Worm (Caenorhabditis elegans) whole organism, young adult: ENCODE data around the gene F26D10.13.

Experiments used
- C17E4.6 ChIP-seq: fragments of 200-800 bp; sonication (Bioruptor generic); IDR thresholded peaks from 2 replicates; pipeline ENCODE4 v1.3.6; 2022; ENCODE audit warnings: missing genetic modification reagents, missing genetic modification characterization, missing compliant biosample characterization
- F37B4.10 ChIP-seq: fragments of 200-800 bp; sonication (Bioruptor generic); IDR thresholded peaks from 2 replicates; pipeline ENCODE4 v1.3.6; 2022; ENCODE audit warnings: missing genetic modification characterization, missing compliant biosample characterization
- F39B2.1 ChIP-seq: fragments of 200-800 bp; sonication (Bioruptor generic); IDR thresholded peaks from 2 replicates; pipeline ENCODE4 v1.3.6; 2022; ENCODE audit warnings: missing genetic modification reagents, missing genetic modification characterization, missing compliant biosample characterization
- F55B11.4 ChIP-seq: sonication (generic microtip); optimal IDR thresholded peaks from 2 replicates; lab custom pipeline; 2016; ENCODE audit warnings: missing compliant biosample characterization, missing genetic modification characterization, borderline replicate concordance; ENCODE audit not compliant: insufficient read depth
- F57C9.4 ChIP-seq: sonication (generic microtip); optimal IDR thresholded peaks from 2 replicates; lab custom pipeline; 2017; ENCODE audit warnings: mild to moderate bottlenecking, missing genetic modification characterization, missing compliant biosample characterization
- T07F8.4 ChIP-seq: sonication (generic microtip); optimal IDR thresholded peaks from 2 replicates; lab custom pipeline; 2016; ENCODE audit warnings: mild to moderate bottlenecking, missing genetic modification characterization, moderate library complexity, missing compliant biosample characterization
- Y53G8AR.9 ChIP-seq: fragments of 200-800 bp; sonication (Bioruptor generic); conservative IDR thresholded peaks from 2 replicates; pipeline ENCODE4 v1.3.6; 2022; ENCODE audit warnings: missing genetic modification reagents, missing genetic modification characterization, missing compliant biosample characterization
- Y56A3A.18 ChIP-seq: fragments of 200-800 bp; sonication (Bioruptor generic); IDR thresholded peaks from 2 replicates; pipeline ENCODE4 v1.3.6; 2022; ENCODE audit warnings: missing genetic modification reagents, missing genetic modification characterization, missing compliant biosample characterization
- ama-1 ChIP-seq, 3 experiments: fragments of 150-350 bp in 1 of 3; sonication (generic microtip) in 2 of 3; optimal IDR thresholded peaks; 2 replicates each; lab custom pipeline; 2014 to 2018; ENCODE audit warnings: missing biosample characterization in 2 of 3, missing genetic modification characterization in 2 of 3, missing genetic modification reagents in 2 of 3
- atf-7 ChIP-seq: sonication (generic microtip); optimal IDR thresholded peaks from 2 replicates; lab custom pipeline; 2017; ENCODE audit warnings: mild to moderate bottlenecking, missing genetic modification characterization, missing compliant biosample characterization
- attf-3 ChIP-seq: fragments of 200-800 bp; sonication (Bioruptor generic); conservative IDR thresholded peaks from 2 replicates; pipeline ENCODE4 v1.3.6; 2022; ENCODE audit warnings: missing genetic modification reagents, missing genetic modification characterization, missing compliant biosample characterization
- cebp-1 ChIP-seq, 2 experiments: fragments of 200-800 bp in 1 of 2; sonication (Bioruptor generic) in 1 of 2; sonication (generic microtip) in 1 of 2; IDR thresholded peaks in 1 of 2; optimal IDR thresholded peaks in 1 of 2; 2 replicates each; pipeline versions ENCODE4 v1.3.6 to Lab custom; 2017 to 2022; ENCODE audit warnings: missing compliant biosample characterization in 2 of 2, missing genetic modification characterization in 2 of 2, mild to moderate bottlenecking in 1 of 2, missing genetic modification reagents in 1 of 2, moderate library complexity in 1 of 2
- cebp-2 ChIP-seq: fragments of 200-800 bp; sonication (Bioruptor generic); IDR thresholded peaks from 2 replicates; pipeline ENCODE4 v1.3.6; 2022; ENCODE audit warnings: missing genetic modification characterization, missing compliant biosample characterization
- ceh-27 ChIP-seq: fragments of 200-800 bp; sonication (Bioruptor generic); optimal IDR thresholded peaks from 2 replicates; lab custom pipeline; 2018; ENCODE audit warnings: mild to moderate bottlenecking, missing genetic modification characterization, moderate library complexity, missing compliant biosample characterization
- ceh-58 ChIP-seq: fragments of 200-800 bp; sonication (Bioruptor generic); IDR thresholded peaks from 2 replicates; pipeline ENCODE4 v1.3.6; 2022; ENCODE audit warnings: missing genetic modification characterization, missing compliant biosample characterization
- chd-7 ChIP-seq: sonication (generic microtip); optimal IDR thresholded peaks from 2 replicates; lab custom pipeline; 2016; ENCODE audit warnings: mild to moderate bottlenecking, missing genetic modification characterization, moderate library complexity, missing compliant biosample characterization
- egrh-3 ChIP-seq: fragments of 200-800 bp; sonication (Bioruptor generic); IDR thresholded peaks from 2 replicates; pipeline ENCODE4 v1.3.6; 2022; ENCODE audit warnings: missing genetic modification reagents, missing genetic modification characterization, missing compliant biosample characterization
- ets-4 ChIP-seq: fragments of 200-800 bp; sonication (Bioruptor generic); optimal IDR thresholded peaks from 2 replicates; lab custom pipeline; 2018; ENCODE audit warnings: mild to moderate bottlenecking, missing genetic modification characterization, missing compliant biosample characterization
- him-1 ChIP-seq: sonication (generic microtip); optimal IDR thresholded peaks from 2 replicates; lab custom pipeline; 2016; ENCODE audit warnings: missing genotype, missing genetic modification reagents, missing genetic modification characterization, missing compliant biosample characterization
- hmg-1.2 ChIP-seq: fragments of 200-800 bp; sonication (Bioruptor generic); IDR thresholded peaks from 2 replicates; pipeline ENCODE4 v1.3.6; 2022; ENCODE audit warnings: missing genetic modification reagents, missing genetic modification characterization, missing compliant biosample characterization
- hrde-1 ChIP-seq: sonication (generic microtip); optimal IDR thresholded peaks from 2 replicates; lab custom pipeline; 2016; ENCODE audit warnings: missing genetic modification characterization, mild to moderate bottlenecking, missing compliant biosample characterization, moderate library complexity, missing genotype, missing genetic modification reagents, borderline replicate concordance
- lag-1 ChIP-seq: fragments of 200-800 bp; sonication (Bioruptor generic); IDR thresholded peaks from 2 replicates; pipeline ENCODE4 v1.3.6; 2022; ENCODE audit warnings: missing genetic modification reagents, missing genetic modification characterization, missing compliant biosample characterization
- let-607 ChIP-seq, 2 experiments: fragments of 200-800 bp in 1 of 2; sonication (Bioruptor generic) in 1 of 2; sonication (generic microtip) in 1 of 2; optimal IDR thresholded peaks; 2 replicates each; lab custom pipeline; 2016 to 2018; ENCODE audit warnings: mild to moderate bottlenecking in 2 of 2, missing compliant biosample characterization in 2 of 2, missing genetic modification characterization in 2 of 2, moderate library complexity in 2 of 2, missing genotype in 1 of 2
- lin-35 ChIP-seq, 3 experiments: fragments of 150-350 bp in 2 of 3; sonication (generic microtip) in 1 of 3; optimal IDR thresholded peaks; 2 replicates each; lab custom pipeline; 2014 to 2018; ENCODE audit warnings: missing biosample characterization in 3 of 3, missing genetic modification characterization in 3 of 3, missing genetic modification reagents in 3 of 3
- lir-1 ChIP-seq: fragments of 200-800 bp; sonication (Bioruptor generic); conservative IDR thresholded peaks from 2 replicates; pipeline ENCODE4 v1.3.6; 2022; ENCODE audit warnings: missing genetic modification reagents, missing genetic modification characterization, missing compliant biosample characterization
- lsl-1 ChIP-seq: fragments of 200-800 bp; sonication (Bioruptor generic); optimal IDR thresholded peaks from 2 replicates; lab custom pipeline; 2018; ENCODE audit warnings: mild to moderate bottlenecking, missing genetic modification characterization, moderate library complexity, missing compliant biosample characterization
- lsy-27 ChIP-seq: sonication (generic microtip); optimal IDR thresholded peaks from 2 replicates; lab custom pipeline; 2017; ENCODE audit warnings: missing genetic modification characterization, mild to moderate bottlenecking, missing compliant biosample characterization, antibody characterized with exemption, missing genotype, borderline replicate concordance; ENCODE audit not compliant: insufficient read depth
- madf-10 ChIP-seq: sonication (generic microtip); optimal IDR thresholded peaks from 2 replicates; lab custom pipeline; 2016; ENCODE audit warnings: mild to moderate bottlenecking, missing genetic modification characterization, missing compliant biosample characterization
- mcd-1 ChIP-seq: fragments of 200-800 bp; sonication (Bioruptor generic); IDR thresholded peaks from 2 replicates; pipeline ENCODE4 v1.3.6; 2022; ENCODE audit warnings: missing genetic modification reagents, missing genetic modification characterization, missing compliant biosample characterization
- mxl-1 ChIP-seq: sonication (generic microtip); optimal IDR thresholded peaks from 2 replicates; lab custom pipeline; 2016; ENCODE audit warnings: missing genetic modification characterization, missing compliant biosample characterization
- nfya-2 ChIP-seq: fragments of 200-800 bp; sonication (Bioruptor generic); IDR thresholded peaks from 2 replicates; pipeline ENCODE4 v1.3.6; 2022; ENCODE audit warnings: missing genetic modification reagents, missing genetic modification characterization, missing compliant biosample characterization
- pha-4 ChIP-seq: fragments of 150-350 bp; sonication (generic microtip); optimal IDR thresholded peaks from 2 replicates; lab custom pipeline; 2014; ENCODE audit warnings: missing biosample characterization, missing genetic modification reagents, missing genetic modification characterization
- snpc-1.1 ChIP-seq: sonication (generic microtip); optimal IDR thresholded peaks from 2 replicates; lab custom pipeline; 2017; ENCODE audit warnings: missing genetic modification characterization, mild to moderate bottlenecking, missing compliant biosample characterization, antibody characterized with exemption, moderate library complexity, missing genotype, missing genetic modification reagents; ENCODE audit not compliant: insufficient read depth
- snpc-3.4 ChIP-seq: sonication (generic microtip); optimal IDR thresholded peaks from 2 replicates; lab custom pipeline; 2017; ENCODE audit warnings: missing genetic modification characterization, mild to moderate bottlenecking, missing compliant biosample characterization, antibody characterized with exemption, moderate library complexity, missing genotype, missing genetic modification reagents
- snpc-4 ChIP-seq, 5 experiments: fragments of 150-350 bp in 1 of 5; sonication (generic microtip) in 4 of 5; optimal IDR thresholded peaks; 2 replicates each; lab custom pipeline; 2014 to 2018; ENCODE audit warnings: missing genetic modification characterization in 5 of 5, missing biosample characterization in 3 of 5, antibody characterized with exemption in 2 of 5, mild to moderate bottlenecking in 2 of 5, missing compliant biosample characterization in 2 of 5, missing genotype in 2 of 5, moderate library complexity in 2 of 5, missing genetic modification reagents in 1 of 5
- somi-1 ChIP-seq: fragments of 200-800 bp; sonication (Bioruptor generic); optimal IDR thresholded peaks from 2 replicates; lab custom pipeline; 2018; ENCODE audit warnings: mild to moderate bottlenecking, missing genetic modification characterization, missing compliant biosample characterization
- tbp1 ChIP-seq: fragments of 200-800 bp; sonication (Bioruptor generic); optimal IDR thresholded peaks from 2 replicates; lab custom pipeline; 2018; ENCODE audit warnings: mild to moderate bottlenecking, missing genetic modification characterization, missing compliant biosample characterization
- unc-130 ChIP-seq: sonication (generic microtip); optimal IDR thresholded peaks from 2 replicates; lab custom pipeline; 2016; ENCODE audit warnings: missing genetic modification reagents, missing genetic modification characterization, missing compliant biosample characterization
- unc-62 ChIP-seq: fragments of 150-350 bp; optimal IDR thresholded peaks from 2 replicates; lab custom pipeline; 2014; ENCODE audit warnings: missing biosample characterization, missing genetic modification reagents, missing genetic modification characterization
- ztf-26 ChIP-seq: sonication (generic microtip); optimal IDR thresholded peaks from 2 replicates; lab custom pipeline; 2017; ENCODE audit warnings: missing genetic modification characterization, missing compliant biosample characterization
- ztf-28 ChIP-seq: fragments of 200-800 bp; sonication (Bioruptor generic); IDR thresholded peaks from 2 replicates; pipeline ENCODE4 v1.3.6; 2022; ENCODE audit warnings: missing genetic modification reagents, missing genetic modification characterization, missing compliant biosample characterization
- ztf-3 ChIP-seq: fragments of 200-800 bp; sonication (Bioruptor generic); optimal IDR thresholded peaks from 2 replicates; lab custom pipeline; 2018; ENCODE audit warnings: mild to moderate bottlenecking, missing genetic modification characterization, missing compliant biosample characterization
- ztf-6 ChIP-seq: fragments of 200-800 bp; sonication (Bioruptor generic); IDR thresholded peaks from 2 replicates; pipeline ENCODE4 v1.3.6; 2022; ENCODE audit warnings: missing genetic modification reagents, missing genetic modification characterization, missing compliant biosample characterization

Gene F26D10.13

ce11 chrIV:17255001-17255400, 9.6 kb downstream of the F26D10.13 start, which contains the start of gene gtf-2E1:
gtf-2E1 (plus strand) TSS chrIV:17255301.
- TF ChIP-seq ets-4 (GFP tag; lab: Kevin White, UChicago) = no peak
- TF ChIP-seq snpc-4 (GFP tag; optimal IDR thresholded peaks at IDR 0.05; lab: Kevin White, UChicago) = no peak
- TF ChIP-seq snpc-4 (tag; optimal IDR thresholded peaks at IDR 0.05; lab: Kevin White, UChicago) = peak in 1 of 4 experiments; percentile 6

DNA sequence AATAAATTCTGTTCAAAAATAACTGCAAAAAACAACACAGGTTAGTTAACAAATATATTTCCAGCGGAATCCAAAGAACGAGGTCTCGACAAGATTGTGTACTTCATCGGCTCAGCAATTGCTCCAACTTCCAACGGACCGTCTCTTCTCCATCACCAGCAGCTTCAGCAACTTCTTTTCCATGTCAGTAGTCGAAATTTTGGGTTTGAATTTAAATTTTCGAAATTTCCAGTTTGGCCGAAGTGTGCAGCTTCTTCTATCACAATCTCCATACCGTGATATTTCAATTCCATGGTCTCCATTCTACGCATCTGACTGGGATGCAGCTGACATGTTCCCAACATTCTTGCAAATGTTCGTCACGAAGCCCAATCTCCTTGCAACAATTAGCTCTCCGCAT, 11.2 kb downstream of the F26D10.13 start:
- no peak for TF ChIP-seq ztf-26
- TF ChIP-seq attf-3 (GFP tag; lab: Robert Waterston, UW) = no peak
- no peak for TF ChIP-seq ceh-58 (GFP tag; lab: Robert Waterston, UW)
- no peak for TF ChIP-seq Y56A3A.18 (GFP tag; lab: Robert Waterston, UW)
- TF ChIP-seq ztf-3 = no peak
- no peak for TF ChIP-seq lin-35 (GFP tag; optimal IDR thresholded peaks at IDR 0.05; lab: Kevin White, UChicago)
- no peak for TF ChIP-seq unc-130
- TF ChIP-seq lsl-1 (GFP tag; lab: Kevin White, UChicago) = no peak
- TF ChIP-seq him-1 (tag; lab: Kevin White, UChicago) = no peak
- TF ChIP-seq let-607 (tag; optimal IDR thresholded peaks at IDR 0.05; lab: Kevin White, UChicago) = no peak
- no peak for TF ChIP-seq somi-1 (GFP tag; lab: Kevin White, UChicago)
- no peak for TF ChIP-seq snpc-1.1
- TF ChIP-seq nfya-2 (GFP tag; lab: Robert Waterston, UW) = no peak
- TF ChIP-seq chd-7 (tag; lab: Kevin White, UChicago) = no peak
- no peak for TF ChIP-seq ama-1 (optimal IDR thresholded peaks at IDR 0.05; lab: Kevin White, UChicago)
- TF ChIP-seq ama-1 (GFP tag; optimal IDR thresholded peaks at IDR 0.05; lab: Kevin White, UChicago) = no peak
- TF ChIP-seq pha-4 (tag; lab: Kevin White, UChicago) = no peak
- no peak for TF ChIP-seq unc-62 (GFP tag; lab: Kevin White, UChicago)
- TF ChIP-seq F37B4.10 (GFP tag; lab: Robert Waterston, UW) = no peak

DNA sequence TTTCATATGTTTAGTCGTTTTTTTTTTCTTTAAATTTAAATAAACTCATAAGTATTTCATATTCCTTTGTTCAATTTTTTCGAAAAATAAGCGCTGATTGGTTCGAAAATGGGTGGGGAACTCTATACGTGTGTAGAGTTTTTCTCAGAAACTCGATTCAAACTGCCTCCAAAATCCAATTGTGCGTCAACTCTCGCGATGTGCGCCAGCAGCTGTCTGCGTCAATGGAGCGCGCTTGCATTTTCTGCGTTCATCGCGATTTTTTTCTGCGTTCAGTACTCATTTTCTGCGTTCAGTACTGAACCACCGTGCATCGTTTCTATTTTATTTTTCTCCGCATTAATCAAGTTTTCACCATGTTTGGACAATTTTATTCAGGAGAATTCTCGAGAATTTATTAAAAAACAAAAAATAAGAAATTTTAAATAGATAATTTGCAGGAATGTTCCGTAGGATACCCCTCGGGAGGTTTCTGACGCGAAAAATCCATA, 14.9 kb downstream of the F26D10.13 start, which contains the start of gene eelo-2:
TSS of gene eelo-2 (plus strand) at position 441 of the 491 bp plus-strand sequence.
- TF ChIP-seq hmg-1.2 = peak; percentile 83
- TF ChIP-seq C17E4.6 = peak; percentile 96
- peak; percentile 52; the same call in 1 of the 2 replicates for TF ChIP-seq ztf-28 (GFP tag; lab: Robert Waterston, UW)
- 0 out of 2 replicates have a peak, but pooled peaks have one; percentile 51 for TF ChIP-seq cebp-2 (GFP tag; lab: Robert Waterston, UW)
- TF ChIP-seq snpc-3.4 = peak; percentile 83
- TF ChIP-seq ztf-6 = peak; percentile 87
- peak; percentile 66 for TF ChIP-seq hrde-1
- peak; percentile 94 for TF ChIP-seq snpc-4 (GFP tag; optimal IDR thresholded peaks at IDR 0.05; lab: Kevin White, UChicago)
- peak; percentile 90 to 97 (median 97) for TF ChIP-seq snpc-4 (tag; optimal IDR thresholded peaks at IDR 0.05; lab: Kevin White, UChicago)
- TF ChIP-seq cebp-1 (GFP tag; IDR thresholded peaks at IDR 0.05; lab: Robert Waterston, UW) = peak; percentile 76
- peak; percentile 95 for TF ChIP-seq cebp-1 (tag; optimal IDR thresholded peaks at IDR 0.05; lab: Kevin White, UChicago)
- TF ChIP-seq mxl-1 (tag; lab: Kevin White, UChicago) = no peak
- peak; percentile 95 for TF ChIP-seq lir-1 (GFP tag; lab: Robert Waterston, UW)
- TF ChIP-seq madf-10 (tag; lab: Kevin White, UChicago) = peak; percentile 92
- peak; percentile 100 for TF ChIP-seq mcd-1 (GFP tag; lab: Robert Waterston, UW)
- TF ChIP-seq lag-1 (GFP tag; lab: Robert Waterston, UW) = peak; percentile 81; the same call in 1 of the 2 replicates
- peak; percentile 81 for TF ChIP-seq tbp1 (GFP tag; lab: Kevin White, UChicago)
- peak; percentile 64 for TF ChIP-seq T07F8.4 (tag; lab: Kevin White, UChicago)
- TF ChIP-seq F39B2.1 (GFP tag; lab: Robert Waterston, UW) = peak; percentile 86
- TF ChIP-seq lsy-27 (tag; lab: Kevin White, UChicago) = peak; percentile 15
- TF ChIP-seq Y53G8AR.9 (GFP tag; lab: Robert Waterston, UW) = peak; percentile 99
- peak; percentile 97 for TF ChIP-seq ceh-27 (GFP tag; lab: Kevin White, UChicago)
- TF ChIP-seq egrh-3 (GFP tag; lab: Robert Waterston, UW) = peak; percentile 62
- TF ChIP-seq F57C9.4 (tag; lab: Kevin White, UChicago) = peak; percentile 41
- TF ChIP-seq F55B11.4 = no peak
- peak; percentile 93 for TF ChIP-seq atf-7 (tag; lab: Kevin White, UChicago)
